Worm (Caenorhabditis elegans): ENCODE measurements around the gene F53H4.4.

Gene F53H4.4

DNA sequence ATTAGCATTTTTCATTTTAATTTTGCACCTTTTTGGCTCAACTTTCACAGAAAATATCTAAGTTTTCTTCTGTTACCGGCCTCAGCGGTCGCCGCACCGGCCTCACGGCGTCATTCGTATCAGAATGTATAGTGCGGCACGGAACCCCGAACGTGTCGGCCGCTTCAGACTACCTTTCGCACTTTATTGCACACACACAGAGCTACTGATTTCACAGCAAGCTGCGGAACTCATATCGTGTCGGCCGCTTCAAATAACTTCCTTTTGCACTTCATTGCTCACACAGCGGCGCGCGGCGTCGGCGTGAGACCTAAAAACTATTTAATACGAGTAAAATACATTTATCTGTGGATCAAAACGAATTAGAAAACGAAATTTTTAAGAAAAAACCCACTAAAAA lies 18.3 kb downstream of the F53H4.4 start:
- TF ChIP-seq cog-1 (tag; optimal IDR thresholded peaks at IDR 0.05) (no peak), flt-1 (GFP tag; IDR thresholded peaks at IDR 0.05) (no peak), T22C8.4 (GFP tag; IDR thresholded peaks at IDR 0.05) (no peak), med-1 (GFP tag; optimal IDR thresholded peaks at IDR 0.05; ENCODE audit: insufficient read depth) (no peak), tab-1 (GFP tag; IDR thresholded peaks at IDR 0.05) (no peak)

- TF ChIP-seq klf-2 (GFP tag; conservative IDR thresholded peaks at IDR 0.05) = no peak
- no peak for TF ChIP-seq med-1 (GFP tag; optimal IDR thresholded peaks at IDR 0.05; ENCODE audit: insufficient read depth)
- no peak for TF ChIP-seq ref-1 (GFP tag; conservative IDR thresholded peaks at IDR 0.05)
- no peak for TF ChIP-seq T22C8.4 (GFP tag; IDR thresholded peaks at IDR 0.05)
- no peak for TF ChIP-seq ztf-29 (GFP tag; IDR thresholded peaks at IDR 0.05)
- TF ChIP-seq flt-1 (GFP tag; IDR thresholded peaks at IDR 0.05) = no peak
- TF ChIP-seq tab-1 (GFP tag; IDR thresholded peaks at IDR 0.05) = no peak
- no peak for TF ChIP-seq ztf-23 (GFP tag; IDR thresholded peaks at IDR 0.05)
- TF ChIP-seq cog-1 (tag; optimal IDR thresholded peaks at IDR 0.05) = no peak
Observed at ce11 chrX:15887495-15887894, 21.3 kb downstream of the F53H4.4 start, which contains the start of gene F53H4.3. TSS of gene F53H4.3 (minus strand) at chrX:15887595.

DNA sequence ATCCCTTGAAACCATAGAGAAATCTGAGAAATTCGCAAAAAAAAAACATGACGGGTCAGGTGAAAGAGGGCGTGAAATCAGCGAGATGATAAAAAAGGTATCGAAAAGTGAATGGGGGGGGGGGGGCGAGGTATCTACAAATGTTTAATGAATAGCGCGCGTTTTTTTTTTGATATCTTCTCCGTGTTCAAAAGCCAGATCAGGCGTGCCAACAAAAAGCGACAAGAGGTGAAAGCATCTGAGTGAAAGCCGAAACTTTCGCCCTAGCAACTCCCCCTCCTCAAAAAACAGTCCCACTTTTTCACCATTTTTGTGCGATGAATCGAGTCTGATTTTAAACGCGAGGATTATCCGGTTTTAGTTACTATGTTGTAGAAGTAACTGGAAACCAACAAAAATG lies 21.8 kb downstream of the F53H4.4 start:
- TF ChIP-seq ztf-29 (GFP tag; IDR thresholded peaks at IDR 0.05) (no peak), tab-1 (GFP tag; IDR thresholded peaks at IDR 0.05) (no peak), klf-2 (GFP tag; conservative IDR thresholded peaks at IDR 0.05) (no peak), T22C8.4 (GFP tag; IDR thresholded peaks at IDR 0.05) (no peak), cog-1 (tag; optimal IDR thresholded peaks at IDR 0.05) (no peak), med-1 (GFP tag; optimal IDR thresholded peaks at IDR 0.05; ENCODE audit: insufficient read depth) (no peak), flt-1 (GFP tag; IDR thresholded peaks at IDR 0.05) (no peak), ztf-23 (GFP tag; IDR thresholded peaks at IDR 0.05) (no peak), ref-1 (GFP tag; conservative IDR thresholded peaks at IDR 0.05) (no peak)

- TF ChIP-seq flt-1 (GFP tag; IDR thresholded peaks at IDR 0.05) (no peak), med-1 (GFP tag; optimal IDR thresholded peaks at IDR 0.05; ENCODE audit: insufficient read depth) (no peak), tab-1 (GFP tag; IDR thresholded peaks at IDR 0.05) (no peak), ztf-23 (GFP tag; IDR thresholded peaks at IDR 0.05) (no peak), cog-1 (tag; optimal IDR thresholded peaks at IDR 0.05) (no peak), ztf-29 (GFP tag; IDR thresholded peaks at IDR 0.05) (no peak), ref-1 (GFP tag; conservative IDR thresholded peaks at IDR 0.05) (no peak), klf-2 (GFP tag; conservative IDR thresholded peaks at IDR 0.05) (no peak), T22C8.4 (GFP tag; IDR thresholded peaks at IDR 0.05) (no peak)
Observed at ce11 chrX:15892525-15892924, 26.3 kb downstream of the F53H4.4 start.

- TF ChIP-seq ztf-29 (GFP tag; IDR thresholded peaks at IDR 0.05) = no peak
- TF ChIP-seq tab-1 (GFP tag; IDR thresholded peaks at IDR 0.05) = no peak
- TF ChIP-seq T22C8.4 (GFP tag; IDR thresholded peaks at IDR 0.05) = no peak
- no peak for TF ChIP-seq flt-1 (GFP tag; IDR thresholded peaks at IDR 0.05)
- TF ChIP-seq cog-1 (tag; optimal IDR thresholded peaks at IDR 0.05) = no peak
- TF ChIP-seq ref-1 (GFP tag; conservative IDR thresholded peaks at IDR 0.05) = no peak
- TF ChIP-seq med-1 (GFP tag; optimal IDR thresholded peaks at IDR 0.05; ENCODE audit: insufficient read depth) = no peak
- TF ChIP-seq ztf-23 (GFP tag; IDR thresholded peaks at IDR 0.05) = no peak
- no peak for TF ChIP-seq klf-2 (GFP tag; conservative IDR thresholded peaks at IDR 0.05)
Observed at ce11 chrX:15901214-15901613, 35.0 kb downstream of the F53H4.4 start.

- TF ChIP-seq klf-2 (GFP tag; conservative IDR thresholded peaks at IDR 0.05) (no peak), tab-1 (GFP tag; IDR thresholded peaks at IDR 0.05) (no peak), ztf-23 (GFP tag; IDR thresholded peaks at IDR 0.05) (no peak), ztf-29 (GFP tag; IDR thresholded peaks at IDR 0.05) (no peak), cog-1 (tag; optimal IDR thresholded peaks at IDR 0.05) (no peak), flt-1 (GFP tag; IDR thresholded peaks at IDR 0.05) (no peak), ref-1 (GFP tag; conservative IDR thresholded peaks at IDR 0.05) (no peak), med-1 (GFP tag; optimal IDR thresholded peaks at IDR 0.05; ENCODE audit: insufficient read depth) (no peak), T22C8.4 (GFP tag; IDR thresholded peaks at IDR 0.05) (no peak)
Observed at ce11 chrX:15902835-15903234, 36.6 kb downstream of the F53H4.4 start.

- no peak for TF ChIP-seq med-1 (GFP tag; optimal IDR thresholded peaks at IDR 0.05; ENCODE audit: insufficient read depth)
- no peak for TF ChIP-seq T22C8.4 (GFP tag; IDR thresholded peaks at IDR 0.05)
- no peak for TF ChIP-seq flt-1 (GFP tag; IDR thresholded peaks at IDR 0.05)
- no peak for TF ChIP-seq ztf-23 (GFP tag; IDR thresholded peaks at IDR 0.05)
- no peak for TF ChIP-seq ref-1 (GFP tag; conservative IDR thresholded peaks at IDR 0.05)
- no peak for TF ChIP-seq klf-2 (GFP tag; conservative IDR thresholded peaks at IDR 0.05)
Observed at ce11 chrX:15910328-15910727, 44.1 kb downstream of the F53H4.4 start, which contains the start of gene npr-33. TSS of gene npr-33 (plus strand) at chrX:15910628.

DNA sequence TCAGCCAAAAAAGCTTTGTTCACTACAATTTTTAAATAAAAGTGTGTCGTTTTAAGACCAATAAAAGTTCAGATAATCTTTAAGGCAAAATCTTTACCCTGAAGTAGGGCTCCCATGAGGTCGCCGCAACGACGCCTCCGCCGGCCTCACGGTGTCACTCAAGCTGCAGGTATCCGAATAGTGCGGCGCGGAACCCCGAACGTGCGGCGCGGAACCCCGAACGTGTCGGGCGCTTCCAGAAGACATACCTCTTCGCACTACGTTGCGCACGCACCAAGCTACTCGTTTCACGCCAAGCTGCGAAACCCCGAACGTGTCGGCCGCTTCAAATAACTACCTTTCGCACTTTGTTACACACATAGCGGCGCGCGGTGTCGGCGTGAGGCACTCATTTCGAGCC lies 46.7 kb downstream of the F53H4.4 start:
- no peak for TF ChIP-seq ztf-29 (GFP tag; IDR thresholded peaks at IDR 0.05)
- no peak for TF ChIP-seq T22C8.4 (GFP tag; IDR thresholded peaks at IDR 0.05)
- TF ChIP-seq ztf-23 (GFP tag; IDR thresholded peaks at IDR 0.05) = no peak
- no peak for TF ChIP-seq cog-1 (tag; optimal IDR thresholded peaks at IDR 0.05)
- TF ChIP-seq ref-1 (GFP tag; conservative IDR thresholded peaks at IDR 0.05) = no peak
- no peak for TF ChIP-seq med-1 (GFP tag; optimal IDR thresholded peaks at IDR 0.05; ENCODE audit: insufficient read depth)
- no peak for TF ChIP-seq tab-1 (GFP tag; IDR thresholded peaks at IDR 0.05)

ce11 chrX:15915774-15916173 lies 49.6 kb downstream of the F53H4.4 start:
- no peak for TF ChIP-seq ztf-29 (GFP tag; IDR thresholded peaks at IDR 0.05)
- TF ChIP-seq cog-1 (tag; optimal IDR thresholded peaks at IDR 0.05) = no peak
- TF ChIP-seq ref-1 (GFP tag; conservative IDR thresholded peaks at IDR 0.05) = no peak
- TF ChIP-seq tab-1 (GFP tag; IDR thresholded peaks at IDR 0.05) = no peak
- no peak for TF ChIP-seq flt-1 (GFP tag; IDR thresholded peaks at IDR 0.05)
- no peak for TF ChIP-seq ztf-23 (GFP tag; IDR thresholded peaks at IDR 0.05)
- TF ChIP-seq med-1 (GFP tag; optimal IDR thresholded peaks at IDR 0.05; ENCODE audit: insufficient read depth) = no peak
- TF ChIP-seq T22C8.4 (GFP tag; IDR thresholded peaks at IDR 0.05) = no peak
- no peak for TF ChIP-seq klf-2 (GFP tag; conservative IDR thresholded peaks at IDR 0.05)

- TF ChIP-seq tab-1 (GFP tag; IDR thresholded peaks at IDR 0.05) (no peak), ztf-29 (GFP tag; IDR thresholded peaks at IDR 0.05) (no peak), flt-1 (GFP tag; IDR thresholded peaks at IDR 0.05) (no peak), med-1 (GFP tag; optimal IDR thresholded peaks at IDR 0.05; ENCODE audit: insufficient read depth) (no peak), ztf-23 (GFP tag; IDR thresholded peaks at IDR 0.05) (no peak), T22C8.4 (GFP tag; IDR thresholded peaks at IDR 0.05) (no peak), ref-1 (GFP tag; conservative IDR thresholded peaks at IDR 0.05) (no peak), klf-2 (GFP tag; conservative IDR thresholded peaks at IDR 0.05) (no peak), cog-1 (tag; optimal IDR thresholded peaks at IDR 0.05) (no peak)
Observed at ce11 chrX:15917000-15917399, 50.8 kb downstream of the F53H4.4 start, which contains the start of the genes F31B9.4 and F31B9.2. TSS of gene F31B9.4 (minus strand) at chrX:15917100. TSS of gene F31B9.2 (plus strand) at chrX:15917367.
